Worm (Caenorhabditis elegans) whole organism, late embryonic: ENCODE results near the gene aipl-1.
"Not testable (repeated sequence)": the region's sequence is repeated elsewhere in the genome, so short reads cannot be mapped to it uniquely, and the experiment has no call there.

Source experiments
- C38D4.7 ChIP-seq: fragments of 200-800 bp; sonication (Bioruptor generic); optimal IDR thresholded peaks from 2 replicates; lab custom pipeline; 2018; ENCODE audit warnings: mild to moderate bottlenecking, missing genetic modification characterization, moderate library complexity, missing compliant biosample characterization
- T23F11.4 ChIP-seq: fragments of 200-800 bp; sonication (Bioruptor generic); optimal IDR thresholded peaks from 2 replicates; lab custom pipeline; 2018; ENCODE audit warnings: mild to moderate bottlenecking, missing genetic modification characterization, missing compliant biosample characterization
- Y22D7AL.16 ChIP-seq: sonication (generic microtip); optimal IDR thresholded peaks from 2 replicates; lab custom pipeline; 2016; ENCODE audit warnings: missing genetic modification characterization, missing compliant biosample characterization
- ahr-1 ChIP-seq: sonication (generic microtip); optimal IDR thresholded peaks from 2 replicates; lab custom pipeline; 2016; ENCODE audit warnings: missing genetic modification characterization, missing compliant biosample characterization
- ama-1 ChIP-seq: fragments of 150-350 bp; optimal IDR thresholded peaks from 2 replicates; lab custom pipeline; 2014
- ceh-14 ChIP-seq: sonication (generic microtip); optimal IDR thresholded peaks from 2 replicates; lab custom pipeline; 2016; ENCODE audit warnings: missing genotype, missing genetic modification characterization, missing compliant biosample characterization
- ceh-19 ChIP-seq: fragments of 200-800 bp; sonication (Bioruptor generic); optimal IDR thresholded peaks from 2 replicates; lab custom pipeline; 2018; ENCODE audit warnings: mild to moderate bottlenecking, missing genetic modification characterization, missing compliant biosample characterization
- ceh-22 ChIP-seq: sonication (generic microtip); optimal IDR thresholded peaks from 2 replicates; lab custom pipeline; 2017; ENCODE audit warnings: missing biosample characterization, missing genetic modification characterization
- ceh-24 ChIP-seq: sonication (generic microtip); optimal IDR thresholded peaks from 2 replicates; lab custom pipeline; 2016; ENCODE audit warnings: mild to moderate bottlenecking, missing genetic modification characterization, missing compliant biosample characterization
- ceh-34 ChIP-seq: sonication (generic microtip); optimal IDR thresholded peaks from 2 replicates; lab custom pipeline; 2016; ENCODE audit warnings: mild to moderate bottlenecking, missing genetic modification characterization, missing compliant biosample characterization
- ceh-45 ChIP-seq: fragments of 200-800 bp; sonication (Bioruptor generic); IDR thresholded peaks from 2 replicates; pipeline ENCODE4 v1.3.6; 2022; ENCODE audit warnings: missing genetic modification reagents, missing genetic modification characterization, missing compliant biosample characterization
- dmd-4 ChIP-seq: sonication (generic microtip); optimal IDR thresholded peaks from 2 replicates; lab custom pipeline; 2016; ENCODE audit warnings: borderline replicate concordance, missing genetic modification characterization, missing compliant biosample characterization
- dve-1 ChIP-seq: sonication (generic microtip); optimal IDR thresholded peaks from 2 replicates; lab custom pipeline; 2017; ENCODE audit warnings: antibody characterized with exemption, mild to moderate bottlenecking, missing genetic modification characterization, missing compliant biosample characterization
- elt-2 ChIP-seq: sonication (generic microtip); optimal IDR thresholded peaks from 2 replicates; lab custom pipeline; 2016; ENCODE audit warnings: missing genetic modification reagents, missing genetic modification characterization, missing compliant biosample characterization
- ets-4 ChIP-seq: sonication (generic microtip); optimal IDR thresholded peaks from 2 replicates; lab custom pipeline; 2016; ENCODE audit warnings: missing genetic modification characterization, missing compliant biosample characterization
- fax-1 ChIP-seq: sonication (generic microtip); optimal IDR thresholded peaks from 2 replicates; lab custom pipeline; 2016; ENCODE audit warnings: missing genotype, missing genetic modification characterization, missing compliant biosample characterization
- fkh-6 ChIP-seq: sonication (generic microtip); optimal IDR thresholded peaks from 2 replicates; lab custom pipeline; 2016; ENCODE audit warnings: missing genetic modification characterization, missing compliant biosample characterization
- gmeb-2 ChIP-seq: sonication (generic microtip); optimal IDR thresholded peaks from 2 replicates; lab custom pipeline; 2016; ENCODE audit warnings: missing genetic modification characterization, inconsistent platforms, missing compliant biosample characterization
- hlh-15 ChIP-seq: sonication (generic microtip); optimal IDR thresholded peaks from 2 replicates; lab custom pipeline; 2016; ENCODE audit warnings: missing genetic modification characterization, missing compliant biosample characterization
- mec-3 ChIP-seq: sonication (generic microtip); optimal IDR thresholded peaks from 2 replicates; lab custom pipeline; 2016; ENCODE audit warnings: borderline replicate concordance, missing genetic modification characterization, missing compliant biosample characterization
- ref-2 ChIP-seq: sonication (generic microtip); optimal IDR thresholded peaks from 2 replicates; lab custom pipeline; 2016; ENCODE audit warnings: missing genetic modification characterization, missing compliant biosample characterization
- tbx-2 ChIP-seq: sonication (generic microtip); optimal IDR thresholded peaks from 2 replicates; lab custom pipeline; 2016; ENCODE audit warnings: missing genetic modification characterization, missing compliant biosample characterization
- tbx-7 ChIP-seq: sonication (generic microtip); optimal IDR thresholded peaks from 2 replicates; lab custom pipeline; 2016; ENCODE audit warnings: missing genotype, missing genetic modification characterization, missing compliant biosample characterization
- unc-3 ChIP-seq, 2 experiments: fragments of 200-800 bp in 1 of 2; sonication (Bioruptor generic) in 1 of 2; sonication (generic microtip) in 1 of 2; conservative IDR thresholded peaks in 1 of 2; optimal IDR thresholded peaks in 1 of 2; 2 replicates each; pipeline versions ENCODE4 v1.3.6 to Lab custom; 2016 to 2022; ENCODE audit warnings: missing compliant biosample characterization in 2 of 2, missing genetic modification characterization in 2 of 2, missing genetic modification reagents in 1 of 2
- unc-55 ChIP-seq: sonication (generic microtip); optimal IDR thresholded peaks from 2 replicates; lab custom pipeline; 2017; ENCODE audit warnings: missing biosample characterization, missing genetic modification reagents, missing genetic modification characterization
- unc-86 ChIP-seq: sonication (generic microtip); optimal IDR thresholded peaks from 2 replicates; lab custom pipeline; 2016; ENCODE audit warnings: missing genetic modification characterization, missing compliant biosample characterization
- zip-5 ChIP-seq: sonication (generic microtip); optimal IDR thresholded peaks from 2 replicates; lab custom pipeline; 2016; ENCODE audit warnings: missing genetic modification characterization, missing compliant biosample characterization
- ztf-16 ChIP-seq: sonication (generic microtip); optimal IDR thresholded peaks from 2 replicates; lab custom pipeline; 2017; ENCODE audit warnings: missing genetic modification characterization, missing compliant biosample characterization

Gene aipl-1

DNA sequence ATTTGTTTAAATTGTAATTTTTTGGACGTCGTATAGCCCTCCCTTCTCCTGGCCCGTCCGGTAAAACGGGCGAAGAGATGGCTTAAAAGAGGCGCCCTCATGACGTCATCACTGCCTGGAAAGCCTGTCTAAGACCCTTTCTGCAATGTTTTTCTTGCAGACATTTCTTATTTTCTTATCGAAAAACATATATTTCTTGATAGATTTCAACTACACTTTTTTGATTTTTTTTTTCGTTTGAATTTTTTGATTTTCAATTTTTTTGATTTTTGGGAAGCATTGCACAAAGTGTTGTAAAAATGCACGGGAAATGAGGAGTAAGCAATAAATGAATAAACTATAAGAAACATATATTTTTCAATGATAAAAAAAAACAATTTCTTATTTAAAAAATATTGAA lies 22.6 kb downstream of the aipl-1 start, which contains the start of gene T01G5.6:
TSS of gene T01G5.6 (minus strand) at position 101 of the 400 bp plus-strand sequence.
- no peak for TF ChIP-seq ceh-19 (GFP tag; lab: Kevin White, UChicago)
- TF ChIP-seq ceh-45 (GFP tag; lab: Robert Waterston, UW): no peak

ce11 chrV:15111660-15112059 lies 24.9 kb downstream of the aipl-1 start, which contains the start of gene T01G5.7:
Gene T01G5.7 (plus strand): TSS chrV:15111960.
- no peak for TF ChIP-seq ceh-45 (GFP tag; lab: Robert Waterston, UW)
- TF ChIP-seq ceh-34 (tag; lab: Kevin White, UChicago): no peak
- no peak for TF ChIP-seq ztf-16
- TF ChIP-seq tbx-2 (tag; lab: Kevin White, UChicago): no peak

DNA sequence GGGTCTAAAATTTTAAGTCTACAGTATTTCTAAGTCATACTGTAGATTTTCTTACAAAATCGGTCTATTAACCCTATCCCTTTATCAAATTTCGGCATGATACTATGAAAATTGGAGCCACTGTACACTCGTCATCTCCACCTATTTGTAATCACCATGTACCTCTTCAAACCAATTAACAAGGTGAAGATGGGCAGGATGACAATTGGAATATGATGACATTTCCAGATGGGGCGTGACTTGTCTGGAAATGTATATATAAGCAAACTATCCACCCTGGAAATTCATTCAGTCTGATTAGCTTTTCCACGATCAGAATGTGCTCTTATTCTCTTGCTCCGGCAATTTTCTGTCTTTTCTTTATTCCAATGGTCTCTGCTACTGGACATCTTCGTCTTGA lies 27.3 kb downstream of the aipl-1 start, which contains the start of gene Y75B12A.2:
TSS of gene Y75B12A.2 (plus strand) at position 301 of the 400 bp plus-strand sequence.
- no peak for TF ChIP-seq unc-3 (GFP tag; conservative IDR thresholded peaks at IDR 0.05; lab: Robert Waterston, UW)
- no peak for TF ChIP-seq unc-3 (tag; optimal IDR thresholded peaks at IDR 0.05; lab: Kevin White, UChicago)
- no peak for TF ChIP-seq elt-2
- TF ChIP-seq dmd-4 (tag; lab: Kevin White, UChicago): no peak
- no peak for TF ChIP-seq ceh-19 (GFP tag; lab: Kevin White, UChicago)
- TF ChIP-seq unc-86 (tag; lab: Kevin White, UChicago): no peak
- TF ChIP-seq ets-4 (tag; lab: Kevin White, UChicago): no peak
- no peak for TF ChIP-seq unc-55
- TF ChIP-seq ceh-24 (tag; lab: Kevin White, UChicago): no peak
- TF ChIP-seq zip-5 (tag; lab: Kevin White, UChicago): no peak
- no peak for TF ChIP-seq C38D4.7 (GFP tag; lab: Kevin White, UChicago)
- TF ChIP-seq dve-1 (tag; lab: Kevin White, UChicago): no peak
- no peak for TF ChIP-seq mec-3 (tag; lab: Kevin White, UChicago)
- no peak for TF ChIP-seq ahr-1 (tag; lab: Kevin White, UChicago)

ce11 chrV:15105893-15106598 lies 30.6 kb downstream of the aipl-1 start, which contains the start of gene C01G10.14:
Gene C01G10.14 (minus strand): TSS chrV:15105943.
- not testable (repeated sequence) for TF ChIP-seq hlh-15; tbx-7 (tag; lab: Kevin White, UChicago); ref-2 (tag; lab: Kevin White, UChicago)

ce11 chrV:15099447-15099846 lies 37.2 kb downstream of the aipl-1 start, which contains the start of gene C01G10.1:
Gene C01G10.1 (plus strand): TSS chrV:15099747.
- TF ChIP-seq zip-5 (tag; lab: Kevin White, UChicago) (no peak), tbx-7 (tag; lab: Kevin White, UChicago) (no peak), ama-1 (lab: Kevin White, UChicago) (no peak), ceh-14 (tag; lab: Kevin White, UChicago) (no peak), T23F11.4 (GFP tag; lab: Kevin White, UChicago) (no peak), gmeb-2 (tag; lab: Kevin White, UChicago) (no peak), ceh-22 (tag; lab: Kevin White, UChicago) (no peak), fkh-6 (tag; lab: Kevin White, UChicago) (no peak)

DNA sequence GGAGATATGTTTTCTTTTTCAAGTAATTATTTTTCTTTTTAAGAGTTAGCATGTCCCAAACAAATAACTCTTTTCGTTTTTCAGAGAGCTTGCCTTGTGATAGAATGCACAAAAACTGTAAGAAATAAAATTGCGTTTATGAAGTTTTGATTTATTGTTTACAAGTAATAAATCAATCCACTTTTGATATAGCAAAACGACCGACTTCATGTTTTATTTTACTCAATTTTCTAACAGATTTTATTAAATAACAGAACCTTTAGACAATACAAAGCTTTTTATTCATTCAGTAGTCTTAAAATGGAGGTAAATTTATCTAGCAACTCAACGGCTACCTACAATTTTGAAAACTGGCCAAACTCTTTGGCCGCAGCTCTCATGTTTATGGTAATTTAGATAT lies 41.9 kb downstream of the aipl-1 start, which contains the start of gene srx-78:
TSS of gene srx-78 (plus strand) at position 301 of the 400 bp plus-strand sequence.
- TF ChIP-seq fax-1 (tag; lab: Kevin White, UChicago): no peak
- no peak for TF ChIP-seq Y22D7AL.16 (tag; lab: Kevin White, UChicago)
